Fruit fly (Drosophila melanogaster): ENCODE data around the gene CG10096.

CG10096 gene

DNA sequence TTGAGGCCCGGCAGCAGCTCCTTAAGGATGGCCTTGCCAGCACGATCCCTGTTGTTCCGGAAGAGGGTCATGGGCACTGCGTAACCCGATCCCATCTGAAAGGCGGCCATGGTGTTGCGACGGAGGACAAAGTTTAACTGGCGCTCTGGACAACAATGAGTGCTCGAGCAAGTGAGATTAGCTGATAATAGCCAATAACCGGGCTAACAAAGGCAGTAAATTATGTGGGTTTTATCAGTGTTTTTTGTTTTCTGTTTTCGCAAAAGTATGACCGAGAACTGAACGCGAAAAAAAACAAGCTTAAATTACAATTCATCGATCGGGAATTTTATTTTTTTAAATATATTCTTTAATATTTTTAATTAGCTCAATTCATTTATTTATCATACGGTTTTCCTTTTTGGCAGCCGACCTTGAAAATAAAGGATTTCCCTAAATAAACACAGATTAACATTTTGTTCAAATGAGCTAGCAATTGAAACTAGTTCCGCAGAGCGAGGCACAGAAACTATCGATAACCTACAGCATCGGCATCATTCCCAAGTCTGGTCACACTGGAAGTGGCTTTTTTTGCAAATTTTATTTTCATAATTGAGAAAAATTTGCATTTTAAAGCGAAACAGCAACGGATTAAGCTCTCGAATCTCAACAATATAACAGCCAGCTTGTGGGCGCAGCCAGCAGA is 17.6 kb upstream of the CG10096 start, which contains the start of the genes Dip-C and pps (continued):
- peak; percentile 40 for TF ChIP-seq nmo (GFP tag; optimal IDR thresholded peaks at IDR 0.05)
- no peak for TF ChIP-seq CG15269 (tag; optimal IDR thresholded peaks at IDR 0.05)
- TF ChIP-seq Hr3 (GFP tag; optimal IDR thresholded peaks at IDR 0.05), result no peak
- peak; percentile 79 for TF ChIP-seq unc-4 (GFP tag; IDR thresholded peaks at IDR 0.05; ENCODE audit: partially characterized antibody)
- peak; percentile 35 for TF ChIP-seq CG2116 (GFP tag; optimal IDR thresholded peaks at IDR 0.05)
- TF ChIP-seq CG9727 (GFP tag; optimal IDR thresholded peaks at IDR 0.05), result peak; percentile 28
- no peak for TF ChIP-seq CG15011 (GFP tag; optimal IDR thresholded peaks at IDR 0.05)
- peak; percentile 29 for TF ChIP-seq Dp (GFP tag; optimal IDR thresholded peaks at IDR 0.05)
- TF ChIP-seq Neu2 (GFP tag; optimal IDR thresholded peaks at IDR 0.05; ENCODE audit: borderline replicate concordance), result no peak
- no peak for TF ChIP-seq disco-r (GFP tag; optimal IDR thresholded peaks at IDR 0.05)
- no peak for TF ChIP-seq CG16779 (GFP tag; IDR thresholded peaks at IDR 0.05)
- TF ChIP-seq NFAT (GFP tag; IDR thresholded peaks at IDR 0.05), result no peak
- TF ChIP-seq Dll (GFP tag; IDR thresholded peaks at IDR 0.05; ENCODE audit: partially characterized antibody), result peak; percentile 75
- TF ChIP-seq CG17612 (GFP tag; IDR thresholded peaks at IDR 0.05), result no peak
- peak; percentile 18 for TF ChIP-seq CG10979 (tag; optimal IDR thresholded peaks at IDR 0.05)
- TF ChIP-seq E2f1 (GFP tag; IDR thresholded peaks at IDR 0.05), result no peak
- TF ChIP-seq ems (GFP tag; optimal IDR thresholded peaks at IDR 0.05), result no peak
- TF ChIP-seq CG18262 (tag; optimal IDR thresholded peaks at IDR 0.05), result no peak
- no peak for TF ChIP-seq CG2889 (GFP tag; IDR thresholded peaks at IDR 0.05)
- TF ChIP-seq exex (tag; optimal IDR thresholded peaks at IDR 0.05), result peak; percentile 59
- 0 out of 2 replicates have a peak, but pooled peaks have one; percentile 12 for TF ChIP-seq Rfx (GFP tag; IDR thresholded peaks at IDR 0.05)
- TF ChIP-seq CG4424 (GFP tag; optimal IDR thresholded peaks at IDR 0.05), result no peak
- TF ChIP-seq CG1602 (GFP tag; optimal IDR thresholded peaks at IDR 0.05), result no peak
- TF ChIP-seq dimm (GFP tag; IDR thresholded peaks at IDR 0.05), result no peak
- TF ChIP-seq CG7987 (GFP tag; optimal IDR thresholded peaks at IDR 0.05), result no peak
- TF ChIP-seq CG14050 (GFP tag; IDR thresholded peaks at IDR 0.05), result no peak
- TF ChIP-seq Opbp (GFP tag; IDR thresholded peaks at IDR 0.05; ENCODE audit: partially characterized antibody), result peak; percentile 70
- TF ChIP-seq CG2678 (tag; optimal IDR thresholded peaks at IDR 0.05), result no peak
- TF ChIP-seq pnt (GFP tag; optimal IDR thresholded peaks at IDR 0.05), result no peak
- no peak for TF ChIP-seq toy (GFP tag; IDR thresholded peaks at IDR 0.05)
- peak; percentile 84 for TF ChIP-seq YL-1 (GFP tag; optimal IDR thresholded peaks at IDR 0.05)
- peak; percentile 99 for TF ChIP-seq CG15514 (GFP tag; optimal IDR thresholded peaks at IDR 0.05)
- peak; percentile 58 for TF ChIP-seq CG14710 (tag; optimal IDR thresholded peaks at IDR 0.05)
- no peak for TF ChIP-seq MTF-1 (GFP tag; optimal IDR thresholded peaks at IDR 0.05; ENCODE audit: borderline replicate concordance)
- peak; percentile 27 for TF ChIP-seq CG30020 (tag; optimal IDR thresholded peaks at IDR 0.05)
- peak; percentile 76 for TF ChIP-seq Scr (GFP tag; IDR thresholded peaks at IDR 0.05; ENCODE audit: partially characterized antibody)
- TF ChIP-seq CG8089 (GFP tag; optimal IDR thresholded peaks at IDR 0.05), result no peak
- TF ChIP-seq knrl (GFP tag; IDR thresholded peaks at IDR 0.05; ENCODE audit: partially characterized antibody), result peak; percentile 76
- TF ChIP-seq trh (GFP tag; optimal IDR thresholded peaks at IDR 0.05), result no peak
- TF ChIP-seq E2f2 (GFP tag; IDR thresholded peaks at IDR 0.05), result peak; percentile 20; the same call in 1 of the 2 replicates
- peak; percentile 58; the same call in 2 of the 3 replicates for TF ChIP-seq vnd (GFP tag; IDR thresholded peaks at IDR 0.05; ENCODE audit: partially characterized antibody)
- peak; percentile 12 for TF ChIP-seq CG12104 (GFP tag; optimal IDR thresholded peaks at IDR 0.05)
- no peak for TF ChIP-seq CG32767 (GFP tag; IDR thresholded peaks at IDR 0.05)
- no peak for TF ChIP-seq Sry-β (GFP tag; optimal IDR thresholded peaks at IDR 0.05)
- TF ChIP-seq CG7372 (GFP tag; IDR thresholded peaks at IDR 0.05), result no peak
- TF ChIP-seq ato (GFP tag; IDR thresholded peaks at IDR 0.05; ENCODE audit: partially characterized antibody), result peak; percentile 58; the same call in 1 of the 2 replicates
- no peak for TF ChIP-seq vfl (GFP tag; optimal IDR thresholded peaks at IDR 0.05)
- no peak for TF ChIP-seq Dek (tag; optimal IDR thresholded peaks at IDR 0.05)
- no peak for TF ChIP-seq CG5953 (GFP tag; IDR thresholded peaks at IDR 0.05)
